Worm (Caenorhabditis elegans) whole organism, late embryonic: ENCODE data around the gene T25B9.9.

Experiments
- C08G9.2 ChIP-seq: sonication (generic microtip); optimal IDR thresholded peaks from 2 replicates; lab custom pipeline; 2016; ENCODE audit warnings: mild to moderate bottlenecking, missing genetic modification characterization, moderate library complexity, missing compliant biosample characterization
- K09A11.1 ChIP-seq: sonication (generic microtip); optimal IDR thresholded peaks from 2 replicates; lab custom pipeline; 2017; ENCODE audit warnings: antibody characterized with exemption, mild to moderate bottlenecking, missing genetic modification characterization, missing compliant biosample characterization; ENCODE audit not compliant: insufficient read depth
- ahr-1 ChIP-seq: sonication (generic microtip); optimal IDR thresholded peaks from 2 replicates; lab custom pipeline; 2016; ENCODE audit warnings: missing genetic modification characterization, missing compliant biosample characterization
- ama-1 ChIP-seq: fragments of 150-350 bp; optimal IDR thresholded peaks from 2 replicates; lab custom pipeline; 2014
- ceh-18 ChIP-seq: sonication (generic microtip); optimal IDR thresholded peaks from 2 replicates; lab custom pipeline; 2016; ENCODE audit warnings: missing genetic modification characterization, missing compliant biosample characterization
- ceh-19 ChIP-seq: fragments of 200-800 bp; sonication (Bioruptor generic); optimal IDR thresholded peaks from 2 replicates; lab custom pipeline; 2018; ENCODE audit warnings: mild to moderate bottlenecking, missing genetic modification characterization, missing compliant biosample characterization
- ceh-2 ChIP-seq: sonication (generic microtip); optimal IDR thresholded peaks from 2 replicates; lab custom pipeline; 2016; ENCODE audit warnings: missing genotype, missing genetic modification characterization, missing compliant biosample characterization
- ceh-22 ChIP-seq: sonication (generic microtip); optimal IDR thresholded peaks from 2 replicates; lab custom pipeline; 2017; ENCODE audit warnings: missing biosample characterization, missing genetic modification characterization
- ceh-30 ChIP-seq: fragments of 150-350 bp; optimal IDR thresholded peaks from 2 replicates; lab custom pipeline; 2014; ENCODE audit warnings: missing biosample characterization, missing genetic modification characterization
- ceh-31 ChIP-seq: sonication (generic microtip); optimal IDR thresholded peaks from 2 replicates; lab custom pipeline; 2016; ENCODE audit warnings: missing genetic modification characterization, missing compliant biosample characterization
- ceh-34 ChIP-seq: sonication (generic microtip); optimal IDR thresholded peaks from 2 replicates; lab custom pipeline; 2016; ENCODE audit warnings: mild to moderate bottlenecking, missing genetic modification characterization, missing compliant biosample characterization
- ceh-48 ChIP-seq: sonication (generic microtip); optimal IDR thresholded peaks from 2 replicates; lab custom pipeline; 2016; ENCODE audit warnings: missing genetic modification characterization, inconsistent platforms, missing compliant biosample characterization
- ceh-6 ChIP-seq: fragments of 200-800 bp; sonication (Bioruptor generic); optimal IDR thresholded peaks from 2 replicates; lab custom pipeline; 2018; ENCODE audit warnings: mild to moderate bottlenecking, missing genetic modification characterization, missing compliant biosample characterization
- ceh-9 ChIP-seq: sonication (generic microtip); optimal IDR thresholded peaks from 2 replicates; lab custom pipeline; 2016; ENCODE audit warnings: mild to moderate bottlenecking, missing genetic modification characterization, inconsistent platforms, missing compliant biosample characterization
- che-1 ChIP-seq: sonication (generic microtip); optimal IDR thresholded peaks from 2 replicates; lab custom pipeline; 2016; ENCODE audit warnings: mild to moderate bottlenecking, missing genetic modification characterization, missing compliant biosample characterization
- dve-1 ChIP-seq: sonication (generic microtip); optimal IDR thresholded peaks from 2 replicates; lab custom pipeline; 2017; ENCODE audit warnings: antibody characterized with exemption, mild to moderate bottlenecking, missing genetic modification characterization, missing compliant biosample characterization
- elt-4 ChIP-seq: sonication (generic microtip); optimal IDR thresholded peaks from 2 replicates; lab custom pipeline; 2016; ENCODE audit warnings: missing genetic modification characterization, missing compliant biosample characterization
- ets-4 ChIP-seq: sonication (generic microtip); optimal IDR thresholded peaks from 2 replicates; lab custom pipeline; 2016; ENCODE audit warnings: missing genetic modification characterization, missing compliant biosample characterization
- eyg-1 ChIP-seq: sonication (generic microtip); optimal IDR thresholded peaks from 2 replicates; lab custom pipeline; 2016; ENCODE audit warnings: missing genotype, missing genetic modification characterization, missing compliant biosample characterization
- fax-1 ChIP-seq: sonication (generic microtip); optimal IDR thresholded peaks from 2 replicates; lab custom pipeline; 2016; ENCODE audit warnings: missing genotype, missing genetic modification characterization, missing compliant biosample characterization
- fkh-6 ChIP-seq: sonication (generic microtip); optimal IDR thresholded peaks from 2 replicates; lab custom pipeline; 2016; ENCODE audit warnings: missing genetic modification characterization, missing compliant biosample characterization
- gmeb-2 ChIP-seq: sonication (generic microtip); optimal IDR thresholded peaks from 2 replicates; lab custom pipeline; 2016; ENCODE audit warnings: missing genetic modification characterization, inconsistent platforms, missing compliant biosample characterization
- hlh-13 ChIP-seq: fragments of 200-800 bp; sonication (Bioruptor generic); optimal IDR thresholded peaks from 2 replicates; lab custom pipeline; 2018; ENCODE audit warnings: mild to moderate bottlenecking, missing genetic modification characterization, missing compliant biosample characterization
- hlh-30 ChIP-seq: sonication (generic microtip); optimal IDR thresholded peaks from 2 replicates; lab custom pipeline; 2017; ENCODE audit warnings: antibody characterized with exemption, missing genetic modification characterization, missing compliant biosample characterization; ENCODE audit not compliant: insufficient read depth
- hlh-6 ChIP-seq: sonication (generic microtip); optimal IDR thresholded peaks from 2 replicates; lab custom pipeline; 2016; ENCODE audit warnings: missing genotype, missing genetic modification characterization, missing compliant biosample characterization
- lin-11 ChIP-seq: fragments of 200-800 bp; sonication (Bioruptor generic); optimal IDR thresholded peaks from 2 replicates; lab custom pipeline; 2018; ENCODE audit warnings: mild to moderate bottlenecking, missing genetic modification characterization, missing compliant biosample characterization
- madf-2 ChIP-seq: sonication (generic microtip); optimal IDR thresholded peaks from 2 replicates; lab custom pipeline; 2017; ENCODE audit warnings: missing genetic modification characterization, missing compliant biosample characterization
- mec-3 ChIP-seq: sonication (generic microtip); optimal IDR thresholded peaks from 2 replicates; lab custom pipeline; 2016; ENCODE audit warnings: borderline replicate concordance, missing genetic modification characterization, missing compliant biosample characterization
- nfya-1 ChIP-seq: sonication (generic microtip); optimal IDR thresholded peaks from 2 replicates; lab custom pipeline; 2017; ENCODE audit warnings: missing genetic modification characterization, mild to moderate bottlenecking, missing compliant biosample characterization, antibody characterized with exemption, moderate library complexity
- npax-4 ChIP-seq: sonication (generic microtip); optimal IDR thresholded peaks from 2 replicates; lab custom pipeline; 2016; ENCODE audit warnings: missing genetic modification characterization, missing compliant biosample characterization
- pha-2 ChIP-seq: sonication (generic microtip); optimal IDR thresholded peaks from 2 replicates; lab custom pipeline; 2017; ENCODE audit warnings: mild to moderate bottlenecking, missing genetic modification characterization, missing compliant biosample characterization
- pqm-1 ChIP-seq: sonication (generic microtip); optimal IDR thresholded peaks from 2 replicates; lab custom pipeline; 2016; ENCODE audit warnings: missing genetic modification characterization, missing compliant biosample characterization
- pros-1 ChIP-seq: fragments of 150-350 bp; optimal IDR thresholded peaks from 2 replicates; lab custom pipeline; 2014; ENCODE audit warnings: missing biosample characterization, missing genetic modification reagents, missing genetic modification characterization
- sdc-2 ChIP-seq: sonication (generic microtip); optimal IDR thresholded peaks from 2 replicates; lab custom pipeline; 2016; ENCODE audit warnings: missing genotype, missing genetic modification characterization, missing compliant biosample characterization
- syd-9 ChIP-seq: sonication (generic microtip); optimal IDR thresholded peaks from 2 replicates; lab custom pipeline; 2016; ENCODE audit warnings: mild to moderate bottlenecking, missing genetic modification characterization, moderate library complexity, missing compliant biosample characterization
- tbx-2 ChIP-seq: sonication (generic microtip); optimal IDR thresholded peaks from 2 replicates; lab custom pipeline; 2016; ENCODE audit warnings: missing genetic modification characterization, missing compliant biosample characterization
- tbx-7 ChIP-seq: sonication (generic microtip); optimal IDR thresholded peaks from 2 replicates; lab custom pipeline; 2016; ENCODE audit warnings: missing genotype, missing genetic modification characterization, missing compliant biosample characterization
- ttx-3 ChIP-seq: sonication (generic microtip); optimal IDR thresholded peaks from 2 replicates; lab custom pipeline; 2016; ENCODE audit warnings: missing genetic modification reagents, missing genetic modification characterization, missing compliant biosample characterization
- unc-42 ChIP-seq: sonication (generic microtip); optimal IDR thresholded peaks from 2 replicates; lab custom pipeline; 2016; ENCODE audit warnings: missing genotype, missing genetic modification characterization, missing compliant biosample characterization
- unc-55 ChIP-seq: sonication (generic microtip); optimal IDR thresholded peaks from 2 replicates; lab custom pipeline; 2017; ENCODE audit warnings: missing biosample characterization, missing genetic modification reagents, missing genetic modification characterization
- unc-86 ChIP-seq: sonication (generic microtip); optimal IDR thresholded peaks from 2 replicates; lab custom pipeline; 2016; ENCODE audit warnings: missing genetic modification characterization, missing compliant biosample characterization
- zip-5 ChIP-seq: sonication (generic microtip); optimal IDR thresholded peaks from 2 replicates; lab custom pipeline; 2016; ENCODE audit warnings: missing genetic modification characterization, missing compliant biosample characterization
- ztf-16 ChIP-seq: sonication (generic microtip); optimal IDR thresholded peaks from 2 replicates; lab custom pipeline; 2017; ENCODE audit warnings: missing genetic modification characterization, missing compliant biosample characterization

The T25B9.9 gene

ce11 chrIV:10817030-10817429, 47.6 kb downstream of the T25B9.9 start (continued):
- TF ChIP-seq madf-2 (tag; lab: Kevin White, UChicago) (no peak), tbx-7 (tag; lab: Kevin White, UChicago) (peak; percentile 1), hlh-13 (no peak), unc-86 (no peak), fax-1 (tag; lab: Kevin White, UChicago) (no peak), ceh-19 (GFP tag; lab: Kevin White, UChicago) (no peak), ets-4 (tag; lab: Kevin White, UChicago) (no peak), ceh-30 (no peak), pha-2 (tag; lab: Kevin White, UChicago) (no peak), sdc-2 (tag; lab: Kevin White, UChicago) (peak; percentile 38), ceh-6 (GFP tag; lab: Kevin White, UChicago) (peak; percentile 42), tbx-2 (tag; lab: Kevin White, UChicago) (peak; percentile 77), eyg-1 (tag; lab: Kevin White, UChicago) (no peak), gmeb-2 (tag; lab: Kevin White, UChicago) (no peak), ceh-2 (tag; lab: Kevin White, UChicago) (peak; percentile 71), ttx-3 (tag; lab: Kevin White, UChicago) (no peak)

DNA sequence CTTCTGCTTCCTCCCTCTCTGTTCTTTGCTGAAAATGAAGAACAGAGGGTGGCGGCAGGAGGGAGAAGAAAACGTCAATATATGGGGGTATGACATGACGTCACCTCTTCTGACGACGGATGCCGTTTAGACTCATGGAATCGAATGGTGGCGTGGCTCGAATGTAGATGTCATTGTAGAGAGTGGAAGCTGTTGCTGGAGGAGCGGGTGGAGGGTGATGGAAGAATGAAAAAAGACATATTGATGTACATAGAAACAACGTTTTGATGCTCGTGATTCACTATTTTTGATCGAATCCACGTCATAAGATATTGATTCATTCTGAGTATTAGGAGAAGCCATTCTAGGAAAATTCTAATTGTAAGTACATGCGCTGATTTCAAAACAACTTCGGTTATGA, 49.6 kb downstream of the T25B9.9 start:
- no peak for TF ChIP-seq pha-2 (tag; lab: Kevin White, UChicago)
- no peak for TF ChIP-seq ceh-31 (tag; lab: Kevin White, UChicago)
- TF ChIP-seq nfya-1 (tag; lab: Kevin White, UChicago), result no peak
- no peak for TF ChIP-seq fkh-6
- TF ChIP-seq syd-9 (tag; lab: Kevin White, UChicago), result no peak
- TF ChIP-seq madf-2 (tag; lab: Kevin White, UChicago), result no peak
- no peak for TF ChIP-seq K09A11.1 (tag; lab: Kevin White, UChicago)
- TF ChIP-seq ama-1 (lab: Kevin White, UChicago), result no peak
- TF ChIP-seq tbx-2 (tag; lab: Kevin White, UChicago), result no peak

DNA sequence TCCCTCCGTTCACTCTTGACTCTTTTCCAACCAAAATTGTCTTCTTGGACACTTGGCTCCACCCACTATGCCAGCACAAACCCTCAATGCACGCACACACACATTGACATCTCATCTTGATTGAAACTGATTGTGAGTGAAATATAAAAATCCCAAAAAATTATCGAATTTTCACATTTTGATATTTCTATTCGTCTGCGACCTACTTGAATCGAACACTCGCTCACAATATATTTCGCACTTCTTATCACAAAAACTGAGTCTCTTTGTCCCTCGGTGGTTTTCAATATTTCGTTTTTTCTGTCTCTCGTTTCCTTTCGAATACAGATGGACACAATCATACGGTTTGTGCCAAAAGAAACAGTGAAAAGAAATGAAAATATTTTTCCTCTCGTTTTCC, 50.7 kb downstream of the T25B9.9 start:
- no peak for TF ChIP-seq ceh-2 (tag; lab: Kevin White, UChicago)
- TF ChIP-seq pqm-1, result no peak
- TF ChIP-seq ceh-9, result no peak
- no peak for TF ChIP-seq sdc-2 (tag; lab: Kevin White, UChicago)
- TF ChIP-seq dve-1 (tag; lab: Kevin White, UChicago), result no peak
- no peak for TF ChIP-seq ztf-16 (tag; lab: Kevin White, UChicago)
- TF ChIP-seq ceh-34, result no peak
- no peak for TF ChIP-seq ceh-48 (tag; lab: Kevin White, UChicago)
- no peak for TF ChIP-seq lin-11
- no peak for TF ChIP-seq ceh-30
- no peak for TF ChIP-seq elt-4 (tag; lab: Kevin White, UChicago)

DNA sequence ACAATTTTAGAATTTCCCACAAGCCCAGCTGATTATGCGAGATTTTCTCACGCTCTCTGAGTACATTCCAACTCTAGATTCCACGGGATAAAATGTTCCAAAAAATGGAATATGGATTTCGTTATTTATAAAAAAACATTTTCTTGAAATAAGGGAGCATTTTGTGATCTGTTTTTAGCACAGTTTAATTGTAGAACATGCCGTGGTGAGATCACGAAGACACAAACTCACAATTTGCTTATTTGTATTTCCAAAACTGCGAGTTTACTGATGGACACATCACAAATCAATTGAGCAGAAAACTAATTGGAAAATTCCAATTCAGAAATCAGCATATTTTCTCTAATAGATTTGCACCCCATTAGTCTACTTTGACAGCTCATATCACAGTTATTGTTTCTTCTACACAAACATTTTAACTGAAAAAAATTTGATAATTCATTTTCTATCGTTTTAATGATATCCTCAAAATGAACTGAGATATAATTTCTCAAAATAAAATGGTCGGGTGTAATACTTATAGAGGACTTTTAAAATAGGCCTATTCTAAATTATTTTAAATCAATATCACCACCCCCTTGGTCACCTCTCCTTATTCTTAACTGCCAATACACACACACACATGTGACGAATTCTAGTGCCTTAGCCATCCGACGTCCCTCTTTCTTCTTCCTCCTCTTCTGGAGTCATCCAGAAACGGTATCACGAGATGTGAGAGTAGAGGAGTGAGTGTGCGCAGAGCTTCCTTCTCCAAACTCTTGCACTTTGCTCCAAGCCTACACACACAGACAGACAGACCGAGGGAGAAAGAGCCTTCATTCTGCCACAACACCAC, 51.6 kb downstream of the T25B9.9 start:
- TF ChIP-seq hlh-6 (no peak), ceh-18 (tag; lab: Kevin White, UChicago) (no peak), ttx-3 (tag; lab: Kevin White, UChicago) (no peak), ceh-34 (no peak), ceh-9 (no peak), pqm-1 (no peak), hlh-13 (no peak), pha-2 (tag; lab: Kevin White, UChicago) (no peak), che-1 (peak; percentile 9), C08G9.2 (tag; lab: Kevin White, UChicago) (no peak), ceh-22 (tag; lab: Kevin White, UChicago) (no peak), eyg-1 (tag; lab: Kevin White, UChicago) (no peak), pros-1 (tag; lab: Kevin White, UChicago) (no peak), ahr-1 (tag; lab: Kevin White, UChicago) (peak; percentile 17), unc-55 (no peak), unc-42 (tag; lab: Kevin White, UChicago) (no peak), zip-5 (tag; lab: Kevin White, UChicago) (no peak), hlh-30 (peak; percentile 75), dve-1 (tag; lab: Kevin White, UChicago) (no peak), mec-3 (tag; lab: Kevin White, UChicago) (no peak), npax-4 (tag; lab: Kevin White, UChicago) (no peak), sdc-2 (tag; lab: Kevin White, UChicago) (no peak)
